Fruit fly (Drosophila melanogaster) whole organism, prepupa: Measurements from ENCODE around the gene lost.

Experiments used
- CG10631 ChIP-seq: fragments of 200-800 bp; sonication (Bioruptor generic); optimal IDR thresholded peaks from 2 replicates; lab custom pipeline; 2016; ENCODE audit warnings: missing biosample characterization, missing genetic modification characterization
- CG10669 ChIP-seq: fragments of 200-800 bp; sonication (Bioruptor generic); optimal IDR thresholded peaks from 3 replicates; lab custom pipeline; 2018; ENCODE audit warnings: missing biosample characterization, mild to moderate bottlenecking, missing genetic modification characterization, moderate library complexity
- CG11762 ChIP-seq: fragments of 200-800 bp; sonication (Bioruptor generic); optimal IDR thresholded peaks from 3 replicates; lab custom pipeline; 2016; ENCODE audit warnings: missing biosample characterization, missing genetic modification characterization; ENCODE audit not compliant: insufficient read depth
- CG11902 ChIP-seq: fragments of 200-800 bp; sonication (Bioruptor generic); optimal IDR thresholded peaks from 3 replicates; lab custom pipeline; 2016; ENCODE audit warnings: missing biosample characterization, missing genetic modification characterization
- CG15336 ChIP-seq: fragments of 200-800 bp; sonication (Bioruptor generic); IDR thresholded peaks from 2 replicates; pipeline ENCODE4 v1.3.6; 2022; ENCODE audit warnings: missing biosample characterization, missing genetic modification characterization
- CG3032 ChIP-seq: fragments of 200-800 bp; optimal IDR thresholded peaks from 2 replicates; lab custom pipeline; 2019; ENCODE audit warnings: missing biosample characterization, mild to moderate bottlenecking, missing genetic modification characterization, moderate library complexity
- CG31627 ChIP-seq: fragments of 200-800 bp; sonication (Bioruptor generic); optimal IDR thresholded peaks from 3 replicates; lab custom pipeline; 2016; ENCODE audit warnings: missing biosample characterization, missing genetic modification characterization
- CG32006 ChIP-seq: fragments of 200-800 bp; sonication (Bioruptor generic); optimal IDR thresholded peaks from 3 replicates; lab custom pipeline; 2017; ENCODE audit warnings: missing biosample characterization, mild to moderate bottlenecking, missing genetic modification characterization
- CG4318 ChIP-seq: fragments of 200-800 bp; sonication (Bioruptor generic); optimal IDR thresholded peaks from 3 replicates; lab custom pipeline; 2017; ENCODE audit warnings: missing biosample characterization, mild to moderate bottlenecking, missing genetic modification characterization
- CG6276 ChIP-seq: fragments of 200-800 bp; sonication (Bioruptor generic); optimal IDR thresholded peaks from 2 replicates; lab custom pipeline; 2017; ENCODE audit warnings: missing biosample characterization, mild to moderate bottlenecking, missing genetic modification characterization
- CG6792 ChIP-seq: fragments of 200-800 bp; sonication (Bioruptor generic); optimal IDR thresholded peaks from 3 replicates; lab custom pipeline; 2016; ENCODE audit warnings: missing biosample characterization, missing genetic modification characterization
- CG6808 ChIP-seq: fragments of 200-800 bp; sonication (Bioruptor generic); optimal IDR thresholded peaks from 3 replicates; lab custom pipeline; 2017; ENCODE audit warnings: missing biosample characterization, missing genetic modification characterization, mild to moderate bottlenecking, moderate library complexity, missing genetic modification reagents
- CG6854 ChIP-seq: fragments of 200-800 bp; sonication (Bioruptor generic); optimal IDR thresholded peaks from 2 replicates; lab custom pipeline; 2017; ENCODE audit warnings: missing biosample characterization, mild to moderate bottlenecking, missing genetic modification characterization
- CG7368 ChIP-seq: fragments of 200-800 bp; sonication (Bioruptor generic); optimal IDR thresholded peaks from 3 replicates; lab custom pipeline; 2016; ENCODE audit warnings: missing biosample characterization, missing genetic modification characterization
- CG8119 ChIP-seq: fragments of 200-800 bp; sonication (Bioruptor generic); IDR thresholded peaks from 3 replicates; pipeline ENCODE4 v1.3.6; 2022; ENCODE audit warnings: missing biosample characterization, missing genetic modification characterization
- CG8319 ChIP-seq: fragments of 200-800 bp; sonication (Bioruptor generic); optimal IDR thresholded peaks from 3 replicates; lab custom pipeline; 2016; ENCODE audit warnings: missing biosample characterization, missing genetic modification characterization
- Eip75B ChIP-seq: fragments of 200-800 bp; sonication (Bioruptor generic); optimal IDR thresholded peaks from 3 replicates; lab custom pipeline; 2016; ENCODE audit warnings: missing biosample characterization, missing genetic modification characterization
- Eip78C ChIP-seq: fragments of 200-800 bp; sonication (Bioruptor generic); peaks from one replicate; lab custom pipeline; 2016; ENCODE audit warnings: missing biosample characterization, missing genetic modification characterization
- Eip93F ChIP-seq: fragments of 200-800 bp; sonication (Bioruptor generic); optimal IDR thresholded peaks from 2 replicates; lab custom pipeline; 2016; ENCODE audit warnings: missing biosample characterization, mild to moderate bottlenecking, missing genetic modification characterization
- Ets21C ChIP-seq: fragments of 200-800 bp; sonication (Bioruptor generic); optimal IDR thresholded peaks from 3 replicates; lab custom pipeline; 2016; ENCODE audit warnings: missing biosample characterization, missing genetic modification characterization
- Ets96B ChIP-seq: fragments of 200-800 bp; optimal IDR thresholded peaks from 2 replicates; lab custom pipeline; 2019; ENCODE audit warnings: missing biosample characterization, mild to moderate bottlenecking, missing genetic modification characterization, moderate library complexity
- Gug ChIP-seq: fragments of 200-800 bp; sonication (Bioruptor generic); IDR thresholded peaks from 2 replicates; pipeline ENCODE4 v1.3.6; 2022; ENCODE audit warnings: missing biosample characterization, missing genetic modification characterization
- Hr38 ChIP-seq: sonication (Bioruptor generic); optimal IDR thresholded peaks from 2 replicates; lab custom pipeline; 2016; ENCODE audit warnings: missing biosample characterization, missing genetic modification characterization
- Hr4 ChIP-seq: fragments of 200-800 bp; sonication (Bioruptor generic); optimal IDR thresholded peaks from 3 replicates; lab custom pipeline; 2016; ENCODE audit warnings: missing biosample characterization, missing genetic modification characterization
- Lpt ChIP-seq: fragments of 200-800 bp; sonication (Bioruptor generic); optimal IDR thresholded peaks from 3 replicates; lab custom pipeline; 2016; ENCODE audit warnings: missing biosample characterization, missing genetic modification characterization
- Met ChIP-seq: fragments of 200-800 bp; sonication (Bioruptor generic); optimal IDR thresholded peaks from 3 replicates; lab custom pipeline; 2016; ENCODE audit warnings: missing biosample characterization, missing genetic modification characterization
- OdsH ChIP-seq: fragments of 200-800 bp; sonication (Bioruptor generic); optimal IDR thresholded peaks from 3 replicates; lab custom pipeline; 2016; ENCODE audit warnings: missing biosample characterization, missing genetic modification characterization
- Sox14 ChIP-seq: fragments of 200-800 bp; sonication (Bioruptor generic); optimal IDR thresholded peaks from 3 replicates; lab custom pipeline; 2016; ENCODE audit warnings: missing biosample characterization, missing genetic modification characterization
- Sox15 ChIP-seq: fragments of 200-800 bp; sonication (Bioruptor generic); optimal IDR thresholded peaks from 3 replicates; lab custom pipeline; 2016; ENCODE audit warnings: missing biosample characterization, missing genetic modification characterization
- acj6 ChIP-seq: fragments of 200-800 bp; sonication (Bioruptor generic); optimal IDR thresholded peaks from 3 replicates; lab custom pipeline; 2016; ENCODE audit warnings: missing biosample characterization, missing genetic modification characterization
- cyc ChIP-seq: fragments of 200-800 bp; sonication (Bioruptor generic); optimal IDR thresholded peaks from 3 replicates; lab custom pipeline; 2016; ENCODE audit warnings: missing biosample characterization, missing genetic modification characterization
- dac ChIP-seq: fragments of 200-800 bp; sonication (Bioruptor generic); optimal IDR thresholded peaks from 2 replicates; lab custom pipeline; 2017; ENCODE audit warnings: missing biosample characterization, mild to moderate bottlenecking, missing genetic modification characterization
- dsx ChIP-seq: fragments of 200-800 bp; optimal IDR thresholded peaks from 3 replicates; lab custom pipeline; 2019; ENCODE audit warnings: missing biosample characterization, mild to moderate bottlenecking, missing genetic modification characterization, moderate library complexity; ENCODE audit not compliant: poor library complexity, severe bottlenecking
- esn ChIP-seq: fragments of 200-800 bp; sonication (Bioruptor generic); optimal IDR thresholded peaks from 2 replicates; lab custom pipeline; 2016; ENCODE audit warnings: missing biosample characterization, mild to moderate bottlenecking, missing genetic modification characterization, moderate library complexity
- fd59A ChIP-seq: fragments of 200-800 bp; sonication (Bioruptor generic); optimal IDR thresholded peaks from 2 replicates; lab custom pipeline; 2017; ENCODE audit warnings: missing biosample characterization, mild to moderate bottlenecking, missing genetic modification characterization, missing genetic modification reagents
- fkh ChIP-seq: fragments of 200-800 bp; sonication (Bioruptor generic); optimal IDR thresholded peaks from 3 replicates; lab custom pipeline; 2017; ENCODE audit warnings: missing biosample characterization, mild to moderate bottlenecking, missing genetic modification characterization, moderate library complexity
- lz ChIP-seq: fragments of 200-800 bp; sonication (Bioruptor generic); optimal IDR thresholded peaks from 3 replicates; lab custom pipeline; 2016; ENCODE audit warnings: missing biosample characterization, missing genetic modification characterization
- net ChIP-seq: fragments of 200-800 bp; sonication (Bioruptor generic); optimal IDR thresholded peaks from 3 replicates; lab custom pipeline; 2016; ENCODE audit warnings: missing biosample characterization, missing genetic modification characterization
- pdm3 ChIP-seq: fragments of 200-800 bp; sonication (Bioruptor generic); optimal IDR thresholded peaks from 3 replicates; lab custom pipeline; 2016; ENCODE audit warnings: missing biosample characterization, missing genetic modification characterization
- salr ChIP-seq, 2 experiments: fragments of 200-800 bp; sonication (Bioruptor generic); optimal IDR thresholded peaks; 3 replicates each; lab custom pipeline; 2016 to 2018; ENCODE audit warnings: missing biosample characterization in 2 of 2, missing genetic modification characterization in 2 of 2, mild to moderate bottlenecking in 1 of 2
- spab ChIP-seq: fragments of 200-800 bp; sonication (Bioruptor generic); optimal IDR thresholded peaks from 2 replicates; lab custom pipeline; 2017; ENCODE audit warnings: missing biosample characterization, mild to moderate bottlenecking, missing genetic modification characterization, missing genetic modification reagents
- ss ChIP-seq, 2 experiments: fragments of 200-800 bp; sonication (Bioruptor generic); optimal IDR thresholded peaks; 2 replicates in 1 of 2; 3 replicates in 1 of 2; lab custom pipeline; 2017 to 2018; ENCODE audit warnings: mild to moderate bottlenecking in 2 of 2, missing biosample characterization in 2 of 2, missing genetic modification characterization in 2 of 2, moderate library complexity in 1 of 2
- topi ChIP-seq: fragments of 200-800 bp; sonication (Bioruptor generic); optimal IDR thresholded peaks from 3 replicates; lab custom pipeline; 2016; ENCODE audit warnings: missing biosample characterization, missing genetic modification characterization

Gene lost

DNA sequence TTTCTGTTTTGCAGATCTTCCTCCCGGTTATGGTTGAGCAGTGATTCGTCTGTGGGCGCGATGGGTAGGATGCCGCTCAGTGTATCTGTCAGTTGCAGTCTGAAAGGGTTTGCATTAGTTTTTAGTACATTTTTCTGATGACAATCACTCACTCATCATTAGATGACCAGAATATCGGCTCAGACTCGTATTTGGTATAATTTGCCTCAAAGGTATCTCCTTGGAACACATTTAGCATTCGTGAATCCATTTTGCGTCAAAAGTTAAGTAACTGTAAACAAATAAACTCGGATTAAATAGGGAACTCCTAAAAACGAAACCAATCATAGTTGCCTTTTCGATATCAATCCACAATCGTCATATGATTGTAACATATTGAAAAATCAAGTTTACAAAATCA is 23.9 kb downstream of the lost start, which contains the start of gene CG31525:
TSS of gene CG31525 (plus strand) at position 301 of the 400 bp plus-strand sequence.
- TF ChIP-seq Ets21C (GFP tag; lab: Kevin White, UChicago) (no peak), Eip75B (GFP tag; lab: Kevin White, UChicago) (no peak), Hr38 (no peak), fd59A (GFP tag; lab: Kevin White, UChicago) (no peak), fkh (no peak), Lpt (GFP tag; lab: Kevin White, UChicago) (no peak), CG7368 (GFP tag; lab: Kevin White, UChicago) (no peak), CG31627 (GFP tag; lab: Kevin White, UChicago) (no peak), Gug (GFP tag; lab: Robert Waterston, UW) (no peak), Met (no peak), CG8119 (GFP tag; lab: Robert Waterston, UW) (no peak), topi (GFP tag; lab: Kevin White, UChicago) (no peak), spab (no peak), CG10669 (GFP tag; lab: Kevin White, UChicago) (no peak), CG8319 (no peak), CG4318 (GFP tag; lab: Kevin White, UChicago) (no peak)
- TF ChIP-seq, all 60 proteins: peak for 0

DNA sequence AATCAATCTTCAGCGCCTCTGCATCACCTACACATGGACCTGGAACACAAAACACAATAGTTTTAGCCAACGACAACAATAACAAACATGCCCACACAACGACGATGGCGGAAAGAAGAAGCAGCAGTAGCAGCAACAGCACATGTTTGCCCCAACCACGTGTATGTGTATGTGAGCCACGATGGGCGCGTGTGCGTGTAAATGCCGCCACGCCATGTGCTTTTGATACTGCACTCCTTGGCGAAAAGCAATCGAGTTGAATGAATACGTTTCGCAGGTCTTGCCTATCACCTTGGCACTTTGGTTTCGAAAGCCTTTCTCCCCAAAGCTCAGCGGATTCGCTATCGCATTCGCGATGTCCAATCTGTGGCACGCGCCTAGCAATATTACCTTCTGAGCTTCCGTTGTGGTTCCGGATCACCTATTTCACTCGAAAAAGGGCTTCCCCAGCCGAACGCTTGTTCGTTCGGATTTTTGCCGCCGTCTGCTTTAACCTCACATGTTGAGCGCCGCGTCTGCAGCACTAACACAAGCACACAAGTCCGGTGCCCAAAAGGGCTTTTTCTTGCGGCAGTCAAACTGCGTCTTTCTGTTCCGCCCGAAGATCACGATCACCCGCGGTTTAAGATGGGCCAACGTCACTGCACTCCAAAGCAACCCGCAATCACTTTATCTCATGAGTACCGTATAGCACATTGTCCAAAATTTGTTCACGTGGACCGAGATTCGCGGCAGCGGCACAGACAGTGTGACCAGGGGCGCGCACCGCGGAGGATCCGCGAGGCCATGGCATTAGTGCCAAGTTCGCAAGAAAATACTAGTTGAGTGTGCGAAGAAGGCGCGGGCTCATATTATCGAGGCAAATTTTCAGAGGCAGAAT is 25.9 kb downstream of the lost start, which contains the start of gene srl:
TSS of gene srl (minus strand) at position 751 of the 880 bp plus-strand sequence.
- TF ChIP-seq esn (GFP tag; lab: Kevin White, UChicago) (peak; percentile 19), CG10631 (GFP tag; lab: Kevin White, UChicago) (no peak), net (no peak)

DNA sequence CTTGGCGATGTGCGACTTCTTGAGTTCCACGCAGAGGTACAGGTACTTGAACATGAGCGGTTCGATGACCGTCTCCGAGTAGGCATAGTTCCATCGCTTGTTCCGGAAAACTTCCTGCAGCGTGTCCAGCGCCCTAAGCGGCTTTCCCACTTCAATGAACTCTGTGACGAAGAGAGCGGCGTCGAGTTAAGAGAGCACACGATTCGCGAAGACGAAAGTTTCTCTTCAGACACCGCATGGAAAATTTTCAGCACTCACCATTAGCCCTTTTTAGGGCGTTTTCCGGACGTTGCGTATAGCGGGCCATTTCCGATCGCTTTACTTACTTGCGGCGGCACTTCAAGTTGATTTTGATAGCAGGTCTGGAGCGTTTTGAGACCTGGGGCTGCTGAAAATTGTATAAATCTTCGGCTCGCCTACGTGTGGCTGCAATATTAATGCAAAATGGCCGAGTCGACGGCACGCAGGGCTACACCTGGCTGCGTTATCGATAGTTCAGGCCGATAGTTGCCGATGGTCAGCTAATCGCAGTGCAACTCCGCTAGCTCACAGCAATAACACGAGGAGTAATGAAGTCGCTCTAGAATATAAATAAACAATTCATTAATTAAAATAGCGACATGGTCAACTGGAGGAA is 30.7 kb downstream of the lost start, which contains the start of the genes eIF3a and CG1074:
TSS of gene eIF3a (minus strand) at position 455 of the 637 bp plus-strand sequence.
TSS of gene CG1074 (plus strand) at position 525 of the 637 bp plus-strand sequence.
- TF ChIP-seq OdsH (GFP tag; lab: Kevin White, UChicago): no peak
- no peak for TF ChIP-seq ss (GFP tag; optimal IDR thresholded peaks at IDR 0.05; lab: Kevin White, UChicago)
- no peak for TF ChIP-seq Hr4 (GFP tag; lab: Kevin White, UChicago)
- TF ChIP-seq CG31627 (GFP tag; lab: Kevin White, UChicago): peak; percentile 64
- TF ChIP-seq dac: no peak
- TF ChIP-seq pdm3: no peak
- TF ChIP-seq topi (GFP tag; lab: Kevin White, UChicago): no peak
- TF ChIP-seq CG32006 (GFP tag; lab: Kevin White, UChicago): no peak
- peak in 1 of 2 experiments; percentile 19 for TF ChIP-seq salr (GFP tag; optimal IDR thresholded peaks at IDR 0.05; lab: Kevin White, UChicago)
- peak; percentile 52 for TF ChIP-seq CG3032
- TF ChIP-seq CG7368 (GFP tag; lab: Kevin White, UChicago): no peak
- no peak for TF ChIP-seq CG11762 (GFP tag; lab: Kevin White, UChicago)
- TF ChIP-seq Eip78C (GFP tag; lab: Kevin White, UChicago): peak; percentile 87
- TF ChIP-seq fkh: no peak
- no peak for TF ChIP-seq dsx (GFP tag; lab: Kevin White, UChicago)
- no peak for TF ChIP-seq cyc (GFP tag; lab: Kevin White, UChicago)
- no peak for TF ChIP-seq spab
- peak; percentile 7 for TF ChIP-seq fd59A (GFP tag; lab: Kevin White, UChicago)
- TF ChIP-seq CG6276 (GFP tag; lab: Kevin White, UChicago): no peak
- TF ChIP-seq Sox15 (GFP tag; lab: Kevin White, UChicago): peak; percentile 7
- TF ChIP-seq acj6 (GFP tag; lab: Kevin White, UChicago): no peak
- no peak for TF ChIP-seq CG6792 (GFP tag; lab: Kevin White, UChicago)
- TF ChIP-seq CG8319: no peak
- TF ChIP-seq Eip93F (GFP tag; lab: Kevin White, UChicago): no peak
- peak; percentile 64 for TF ChIP-seq lz (GFP tag; lab: Kevin White, UChicago)
- TF ChIP-seq Gug (GFP tag; lab: Robert Waterston, UW): no peak
- peak; percentile 18 for TF ChIP-seq Ets96B (tag; lab: Kevin White, UChicago)
- no peak for TF ChIP-seq Sox14 (GFP tag; lab: Kevin White, UChicago)
- TF ChIP-seq CG10669 (GFP tag; lab: Kevin White, UChicago): no peak
- TF ChIP-seq CG6808 (GFP tag; lab: Kevin White, UChicago): no peak
- no peak for TF ChIP-seq CG10631 (GFP tag; lab: Kevin White, UChicago)
- TF ChIP-seq Eip75B (GFP tag; lab: Kevin White, UChicago): no peak
- TF ChIP-seq CG6854 (GFP tag; lab: Kevin White, UChicago): peak; percentile 85
- no peak for TF ChIP-seq CG11902 (GFP tag; lab: Kevin White, UChicago)
- TF ChIP-seq CG15336 (GFP tag; lab: Robert Waterston, UW): no peak
- no peak for TF ChIP-seq CG4318 (GFP tag; lab: Kevin White, UChicago)
